Fruit fly (Drosophila melanogaster) whole organism, pupa: ENCODE data around the gene CG5070.

Experiments used
- CG10348 ChIP-seq: fragments of 200-800 bp; sonication (Bioruptor generic); IDR thresholded peaks from 2 replicates; pipeline ENCODE4 v1.3.6; 2022; ENCODE audit warnings: missing biosample characterization, missing genetic modification characterization
- CG12605 ChIP-seq: fragments of 200-800 bp; sonication (Bioruptor generic); IDR thresholded peaks from 2 replicates; pipeline ENCODE4 v1.3.6; 2022; ENCODE audit warnings: missing biosample characterization, missing genetic modification characterization
- CG13204 ChIP-seq: fragments of 200-800 bp; sonication (Bioruptor generic); optimal IDR thresholded peaks from 2 replicates; lab custom pipeline; 2018; ENCODE audit warnings: missing biosample characterization, mild to moderate bottlenecking, missing genetic modification characterization, moderate library complexity
- CG14655 ChIP-seq: fragments of 200-800 bp; sonication (Bioruptor generic); optimal IDR thresholded peaks from 3 replicates; lab custom pipeline; 2017; ENCODE audit warnings: mild to moderate bottlenecking, missing biosample characterization, missing genetic modification reagents, missing genetic modification characterization
- CG17806 ChIP-seq: fragments of 200-800 bp; sonication (Bioruptor generic); optimal IDR thresholded peaks from 2 replicates; lab custom pipeline; 2018; ENCODE audit warnings: missing biosample characterization, mild to moderate bottlenecking, missing genetic modification characterization, moderate library complexity
- CG32121 ChIP-seq: fragments of 200-800 bp; sonication (Bioruptor generic); IDR thresholded peaks from 2 replicates; pipeline ENCODE4 v1.3.6; 2022; ENCODE audit warnings: missing biosample characterization, missing genetic modification characterization
- CG34367 ChIP-seq: fragments of 200-800 bp; sonication (Bioruptor generic); optimal IDR thresholded peaks from 2 replicates; lab custom pipeline; 2018; ENCODE audit warnings: missing biosample characterization, mild to moderate bottlenecking, missing genetic modification characterization
- CG4496 ChIP-seq: fragments of 200-800 bp; sonication (Bioruptor generic); IDR thresholded peaks from 3 replicates; pipeline ENCODE4 v1.3.6; 2022; ENCODE audit warnings: missing biosample characterization, missing genetic modification characterization
- CG8159 ChIP-seq: fragments of 200-800 bp; sonication (Bioruptor generic); optimal IDR thresholded peaks from 3 replicates; lab custom pipeline; 2018; ENCODE audit warnings: missing biosample characterization, mild to moderate bottlenecking, missing genetic modification characterization, moderate library complexity
- CG8301 ChIP-seq: fragments of 200-800 bp; sonication (Bioruptor generic); optimal IDR thresholded peaks from 2 replicates; lab custom pipeline; 2018; ENCODE audit warnings: missing biosample characterization, mild to moderate bottlenecking, missing genetic modification characterization
- CG9948 ChIP-seq: fragments of 200-800 bp; sonication (Bioruptor generic); optimal IDR thresholded peaks from 2 replicates; lab custom pipeline; 2018; ENCODE audit warnings: missing biosample characterization, mild to moderate bottlenecking, missing genetic modification characterization, moderate library complexity
- D1 ChIP-seq: fragments of 200-800 bp; sonication (Bioruptor generic); optimal IDR thresholded peaks from 2 replicates; lab custom pipeline; 2018; ENCODE audit warnings: missing biosample characterization, mild to moderate bottlenecking, missing genetic modification characterization, moderate library complexity
- EcR ChIP-seq: fragments of 200-800 bp; sonication (Bioruptor generic); optimal IDR thresholded peaks from 3 replicates; lab custom pipeline; 2019; ENCODE audit warnings: missing biosample characterization, missing genetic modification characterization, mild to moderate bottlenecking, moderate library complexity, missing genetic modification reagents
- Ets98B ChIP-seq: fragments of 200-800 bp; sonication (Bioruptor generic); IDR thresholded peaks from 2 replicates; pipeline ENCODE4 v1.3.6; 2022; ENCODE audit warnings: missing biosample characterization, missing genetic modification characterization
- Pif1A ChIP-seq: fragments of 200-800 bp; sonication (Bioruptor generic); optimal IDR thresholded peaks from 3 replicates; lab custom pipeline; 2016; ENCODE audit warnings: missing biosample characterization, missing genetic modification characterization
- Pif1B ChIP-seq: fragments of 200-800 bp; sonication (Bioruptor generic); optimal IDR thresholded peaks from 3 replicates; lab custom pipeline; 2016; ENCODE audit warnings: missing biosample characterization, missing genetic modification characterization
- Snoo ChIP-seq: fragments of 200-800 bp; sonication (Bioruptor generic); optimal IDR thresholded peaks from 3 replicates; lab custom pipeline; 2017; ENCODE audit warnings: missing biosample characterization, mild to moderate bottlenecking, missing genetic modification characterization, inconsistent platforms
- fd96Ca ChIP-seq: fragments of 200-800 bp; sonication (Bioruptor generic); IDR thresholded peaks from 3 replicates; pipeline ENCODE4 v1.3.6; 2022; ENCODE audit warnings: missing biosample characterization, missing genetic modification characterization
- gl ChIP-seq: fragments of 200-800 bp; sonication (Bioruptor generic); optimal IDR thresholded peaks from 2 replicates; lab custom pipeline; 2018; ENCODE audit warnings: missing biosample characterization, mild to moderate bottlenecking, missing genetic modification characterization
- rn ChIP-seq: fragments of 200-800 bp; sonication (Bioruptor generic); IDR thresholded peaks from 2 replicates; pipeline ENCODE4 v1.3.6; 2022; ENCODE audit warnings: missing biosample characterization, missing genetic modification characterization

The CG5070 gene

dm6 chrX:17215004-17215403, 12.1 kb downstream of the CG5070 start, which contains the start of gene CG5162:
CG5162 (plus strand) TSS chrX:17215304.
- TF ChIP-seq rn (GFP tag; lab: Robert Waterston, UW) (no peak), Snoo (no peak), CG4496 (GFP tag; lab: Robert Waterston, UW) (no peak), EcR (no peak), CG32121 (GFP tag; lab: Robert Waterston, UW) (no peak), CG8301 (no peak), CG14655 (GFP tag; lab: Kevin White, UChicago) (no peak), CG10348 (GFP tag; lab: Robert Waterston, UW) (no peak), CG34367 (no peak), fd96Ca (GFP tag; lab: Robert Waterston, UW) (no peak), CG13204 (GFP tag; lab: Kevin White, UChicago) (no peak), CG9948 (tag; lab: Kevin White, UChicago) (no peak), CG8159 (tag; lab: Kevin White, UChicago) (no peak), CG17806 (tag; lab: Kevin White, UChicago) (no peak), Pif1A (GFP tag; lab: Kevin White, UChicago) (no peak), Pif1B (GFP tag; lab: Kevin White, UChicago) (no peak)
- TF ChIP-seq, all 21 proteins: peak for 0

- TF ChIP-seq CG10348 (GFP tag; lab: Robert Waterston, UW) = no peak
- peak; percentile 59 for TF ChIP-seq CG8159 (tag; lab: Kevin White, UChicago)
- peak; percentile 65; the same call in 2 of the 3 replicates for TF ChIP-seq CG4496 (GFP tag; lab: Robert Waterston, UW)
- 0 out of 2 replicates have a peak, but pooled peaks have one; percentile 11 for TF ChIP-seq CG12605 (GFP tag; lab: Robert Waterston, UW)
- TF ChIP-seq rn (GFP tag; lab: Robert Waterston, UW) = no peak
- no peak for TF ChIP-seq Pif1A (GFP tag; lab: Kevin White, UChicago)
- peak; percentile 64; the same call in 2 of the 3 replicates for TF ChIP-seq fd96Ca (GFP tag; lab: Robert Waterston, UW)
- peak; percentile 33 for TF ChIP-seq CG14655 (GFP tag; lab: Kevin White, UChicago)
- TF ChIP-seq Ets98B (GFP tag; lab: Robert Waterston, UW) = peak; percentile 47
- TF ChIP-seq Pif1B (GFP tag; lab: Kevin White, UChicago) = peak; percentile 28
- peak; percentile 27 for TF ChIP-seq CG8301
Observed at dm6 chrX:17218232-17218951, 15.5 kb downstream of the CG5070 start, which contains the start of gene CG12998. CG12998 (plus strand) TSS chrX:17218667.

dm6 chrX:17221142-17221541, 18.2 kb downstream of the CG5070 start, which contains the start of gene CG5172:
CG5172 (plus strand) TSS chrX:17221442.
- TF ChIP-seq CG13204 (GFP tag; lab: Kevin White, UChicago) (no peak), CG10348 (GFP tag; lab: Robert Waterston, UW) (no peak), CG8301 (no peak)

dm6 chrX:17223715-17224114, 20.8 kb downstream of the CG5070 start, which contains the start of gene CG34327:
CG34327 (minus strand) TSS chrX:17223815.
- TF ChIP-seq CG13204 (GFP tag; lab: Kevin White, UChicago) = no peak
- TF ChIP-seq fd96Ca (GFP tag; lab: Robert Waterston, UW) = no peak
- no peak for TF ChIP-seq CG34367
- TF ChIP-seq gl (tag; lab: Kevin White, UChicago) = no peak
- TF ChIP-seq CG8301 = no peak

dm6 chrX:17225972-17226680, 23.2 kb downstream of the CG5070 start:
- TF ChIP-seq Ets98B (GFP tag; lab: Robert Waterston, UW) = no peak
- TF ChIP-seq Snoo = no peak
- TF ChIP-seq CG17806 (tag; lab: Kevin White, UChicago) = no peak
- no peak for TF ChIP-seq CG13204 (GFP tag; lab: Kevin White, UChicago)
- no peak for TF ChIP-seq CG34367
- TF ChIP-seq EcR = no peak
- no peak for TF ChIP-seq rn (GFP tag; lab: Robert Waterston, UW)

dm6 chrX:17226681-17227019, 23.7 kb downstream of the CG5070 start, which contains the start of gene CG10598:
CG10598 (minus strand) TSS chrX:17226867.
- TF ChIP-seq CG10348 (GFP tag; lab: Robert Waterston, UW) (no peak), Snoo (no peak), D1 (tag; lab: Kevin White, UChicago) (no peak), fd96Ca (GFP tag; lab: Robert Waterston, UW) (no peak), CG8301 (no peak), CG14655 (GFP tag; lab: Kevin White, UChicago) (no peak), CG32121 (GFP tag; lab: Robert Waterston, UW) (no peak), Pif1B (GFP tag; lab: Kevin White, UChicago) (no peak), CG34367 (no peak), rn (GFP tag; lab: Robert Waterston, UW) (no peak), Pif1A (GFP tag; lab: Kevin White, UChicago) (no peak), Ets98B (GFP tag; lab: Robert Waterston, UW) (no peak), CG13204 (GFP tag; lab: Kevin White, UChicago) (no peak), CG12605 (GFP tag; lab: Robert Waterston, UW) (no peak)
